Worm (Caenorhabditis elegans) whole organism, early embryonic: ENCODE data around the gene K02F3.9.

Source experiments
- F13C5.2 ChIP-seq: sonication (generic microtip); optimal IDR thresholded peaks from 2 replicates; lab custom pipeline; 2017; ENCODE audit warnings: mild to moderate bottlenecking, missing genetic modification characterization, inconsistent platforms, missing compliant biosample characterization
- ama-1 ChIP-seq: fragments of 150-350 bp; optimal IDR thresholded peaks from 2 replicates; lab custom pipeline; 2014
- flt-1 ChIP-seq: fragments of 200-800 bp; sonication (Bioruptor generic); IDR thresholded peaks from 2 replicates; pipeline ENCODE4 v1.3.6; 2022; ENCODE audit warnings: missing genetic modification characterization, missing compliant biosample characterization
- scrt-1 ChIP-seq: fragments of 200-800 bp; sonication (Bioruptor generic); IDR thresholded peaks from 2 replicates; pipeline ENCODE4 v1.3.6; 2022; ENCODE audit warnings: missing genetic modification characterization, missing compliant biosample characterization

- TF ChIP-seq F13C5.2 (tag; lab: Kevin White, UChicago) (no peak), flt-1 (GFP tag; lab: Robert Waterston, UW) (no peak), scrt-1 (GFP tag; lab: Robert Waterston, UW) (no peak), ama-1 (no peak)
Observed at ce11 chrIII:839491-839890, 1.7 kb downstream of the K02F3.9 start, which contains the start of gene dos-3.
